Fruit fly (Drosophila melanogaster) whole organism, embryonic: Measurements from ENCODE around the gene shf.

Experiments
- BEAF-32 ChIP-seq: fragments of 200-800 bp; sonication (Bioruptor generic); optimal IDR thresholded peaks from 3 replicates; lab custom pipeline; 2017; ENCODE audit warnings: missing biosample characterization, missing genetic modification characterization, mild to moderate bottlenecking, moderate library complexity, missing genetic modification reagents
- CG10147 ChIP-seq: fragments of 200-800 bp; sonication (Bioruptor generic); optimal IDR thresholded peaks from 2 replicates; lab custom pipeline; 2019; ENCODE audit warnings: missing biosample characterization, mild to moderate bottlenecking, missing genetic modification characterization, moderate library complexity
- CG10654 ChIP-seq: fragments of 200-800 bp; sonication (Bioruptor generic); optimal IDR thresholded peaks from 2 replicates; lab custom pipeline; 2016; ENCODE audit warnings: missing biosample characterization, missing genetic modification characterization
- CG11093 ChIP-seq: fragments of 200-800 bp; sonication (Bioruptor generic); IDR thresholded peaks from 3 replicates; pipeline ENCODE4 v1.3.6; 2022; ENCODE audit warnings: missing biosample characterization, missing genetic modification characterization
- CG12391 ChIP-seq: fragments of 200-800 bp; sonication (Bioruptor generic); optimal IDR thresholded peaks from 3 replicates; lab custom pipeline; 2018; ENCODE audit warnings: missing biosample characterization, mild to moderate bottlenecking, missing genetic modification characterization, moderate library complexity
- CG14014 ChIP-seq: fragments of 200-800 bp; sonication (Bioruptor generic); IDR thresholded peaks from 2 replicates; pipeline ENCODE4 v1.3.6; 2022; ENCODE audit warnings: missing biosample characterization, missing genetic modification characterization
- CG17186 ChIP-seq: fragments of 200-800 bp; sonication (Bioruptor generic); optimal IDR thresholded peaks from 3 replicates; lab custom pipeline; 2017; ENCODE audit warnings: missing biosample characterization, missing genetic modification reagents, missing genetic modification characterization
- CG17328 ChIP-seq: fragments of 200-800 bp; sonication (Bioruptor generic); IDR thresholded peaks from 2 replicates; pipeline ENCODE4 v1.3.6; 2022; ENCODE audit warnings: missing biosample characterization, missing genetic modification characterization
- CG17359 ChIP-seq: fragments of 200-800 bp; sonication (Bioruptor generic); optimal IDR thresholded peaks from 3 replicates; lab custom pipeline; 2018; ENCODE audit warnings: missing biosample characterization, mild to moderate bottlenecking, missing genetic modification characterization, moderate library complexity
- CG30403 ChIP-seq: fragments of 200-800 bp; sonication (Bioruptor generic); optimal IDR thresholded peaks from 3 replicates; lab custom pipeline; 2016; ENCODE audit warnings: missing biosample characterization, missing genetic modification characterization
- CG31365 ChIP-seq: fragments of 200-800 bp; sonication (Bioruptor generic); optimal IDR thresholded peaks from 2 replicates; lab custom pipeline; 2018; ENCODE audit warnings: missing biosample characterization, mild to moderate bottlenecking, missing genetic modification characterization
- CG4820 ChIP-seq: fragments of 200-800 bp; sonication (Bioruptor generic); optimal IDR thresholded peaks from 3 replicates; lab custom pipeline; 2016; ENCODE audit warnings: missing biosample characterization, missing genetic modification characterization
- CG5180 ChIP-seq: fragments of 200-800 bp; sonication (Bioruptor generic); optimal IDR thresholded peaks from 3 replicates; lab custom pipeline; 2017; ENCODE audit warnings: missing biosample characterization, missing genetic modification characterization, mild to moderate bottlenecking, moderate library complexity, missing genetic modification reagents
- CG7372 ChIP-seq: fragments of 200-800 bp; sonication (Bioruptor generic); IDR thresholded peaks from 2 replicates; pipeline ENCODE4 v1.3.6; 2022; ENCODE audit warnings: missing biosample characterization, missing genetic modification characterization
- CG8765 ChIP-seq: fragments of 200-800 bp; sonication (Bioruptor generic); IDR thresholded peaks from 2 replicates; pipeline ENCODE4 v1.3.6; 2022; ENCODE audit warnings: missing biosample characterization, missing genetic modification characterization
- CrebB ChIP-seq: fragments of 200-800 bp; sonication (Bioruptor generic); optimal IDR thresholded peaks from 3 replicates; lab custom pipeline; 2018; ENCODE audit warnings: missing biosample characterization, mild to moderate bottlenecking, missing genetic modification characterization
- Dref ChIP-seq: fragments of 200-800 bp; sonication (Bioruptor generic); IDR thresholded peaks from 2 replicates; pipeline ENCODE4 v1.3.6; 2022; ENCODE audit warnings: missing biosample characterization, missing genetic modification characterization
- Ets65A ChIP-seq: fragments of 200-800 bp; sonication (Bioruptor generic); peaks from one replicate; lab custom pipeline; 2016; ENCODE audit warnings: missing biosample characterization, missing genetic modification characterization
- HLH4C ChIP-seq: fragments of 200-800 bp; sonication (Bioruptor generic); IDR thresholded peaks from 3 replicates; pipeline ENCODE4 v1.3.6; 2022; ENCODE audit warnings: missing biosample characterization, missing genetic modification characterization; ENCODE audit not compliant: partially characterized antibody
- MTF-1 ChIP-seq: fragments of 200-800 bp; sonication (Bioruptor generic); optimal IDR thresholded peaks from 2 replicates; lab custom pipeline; 2018; ENCODE audit warnings: missing biosample characterization, mild to moderate bottlenecking, missing genetic modification characterization, borderline replicate concordance
- Med ChIP-seq: fragments of 200-800 bp; sonication (Bioruptor generic); peaks from one replicate; lab custom pipeline; 2016; ENCODE audit warnings: missing biosample characterization, missing genetic modification characterization, mild to moderate bottlenecking, inconsistent platforms, moderate library complexity
- Mrtf ChIP-seq: fragments of 200-800 bp; sonication (Bioruptor generic); IDR thresholded peaks from 3 replicates; pipeline ENCODE4 v1.3.6; 2022; ENCODE audit warnings: missing biosample characterization, missing genetic modification characterization
- Myb ChIP-seq: fragments of 200-800 bp; sonication (Bioruptor generic); optimal IDR thresholded peaks from 2 replicates; lab custom pipeline; 2016; ENCODE audit warnings: missing biosample characterization, missing genetic modification characterization
- Opbp ChIP-seq: fragments of 200-800 bp; sonication (Bioruptor generic); IDR thresholded peaks from 3 replicates; pipeline ENCODE4 v1.3.6; 2022; ENCODE audit warnings: missing biosample characterization, missing genetic modification characterization; ENCODE audit not compliant: partially characterized antibody
- Spps ChIP-seq: fragments of 200-800 bp; sonication (Bioruptor generic); optimal IDR thresholded peaks from 2 replicates; lab custom pipeline; 2018; ENCODE audit warnings: missing biosample characterization, mild to moderate bottlenecking, missing genetic modification characterization
- Sry-β ChIP-seq: fragments of 200-800 bp; sonication (Bioruptor generic); optimal IDR thresholded peaks from 2 replicates; lab custom pipeline; 2018; ENCODE audit warnings: missing biosample characterization, mild to moderate bottlenecking, missing genetic modification characterization, moderate library complexity
- Sry-δ ChIP-seq: fragments of 200-800 bp; sonication (Bioruptor generic); optimal IDR thresholded peaks from 2 replicates; lab custom pipeline; 2016; ENCODE audit warnings: missing biosample characterization, missing genetic modification characterization
- Trl ChIP-seq, 3 experiments: fragments of >200 bp in 2 of 3; fragments of 200-800 bp in 1 of 3; sonication (Bioruptor generic) in 1 of 3; optimal IDR thresholded peaks; 2 replicates in 1 of 3; 3 replicates in 2 of 3; lab custom pipeline; 2016 to 2017; ENCODE audit warnings: missing biosample characterization in 1 of 3, missing genetic modification characterization in 1 of 3
- YL-1 ChIP-seq: fragments of 200-800 bp; sonication (Bioruptor generic); optimal IDR thresholded peaks from 3 replicates; lab custom pipeline; 2017; ENCODE audit warnings: missing biosample characterization, mild to moderate bottlenecking, missing genetic modification characterization
- bigmax ChIP-seq: fragments of 200-800 bp; sonication (Bioruptor generic); optimal IDR thresholded peaks from 2 replicates; lab custom pipeline; 2018; ENCODE audit warnings: missing biosample characterization, mild to moderate bottlenecking, missing genetic modification characterization
- cg ChIP-seq: fragments of 200-800 bp; sonication (Bioruptor generic); optimal IDR thresholded peaks from 3 replicates; lab custom pipeline; 2019; ENCODE audit warnings: missing biosample characterization, mild to moderate bottlenecking, missing genetic modification characterization, moderate library complexity
- chif ChIP-seq, 2 experiments: fragments of 200-800 bp; sonication (Bioruptor generic); optimal IDR thresholded peaks; 3 replicates each; lab custom pipeline; 2016; ENCODE audit warnings: missing biosample characterization in 2 of 2, missing genetic modification characterization in 2 of 2
- chinmo ChIP-seq: fragments of 200-800 bp; sonication (Bioruptor generic); IDR thresholded peaks from 4 replicates; pipeline ENCODE4 v1.3.6; 2022; ENCODE audit warnings: missing biosample characterization, missing genetic modification characterization; ENCODE audit not compliant: partially characterized antibody
- en ChIP-seq: fragments of 200-800 bp; sonication (Bioruptor generic); optimal IDR thresholded peaks from 2 replicates; lab custom pipeline; 2016; ENCODE audit warnings: missing biosample characterization, missing genetic modification characterization
- gfzf ChIP-seq: fragments of 200-800 bp; sonication (Bioruptor generic); optimal IDR thresholded peaks from 2 replicates; lab custom pipeline; 2016; ENCODE audit warnings: missing biosample characterization, mild to moderate bottlenecking, missing genetic modification characterization, moderate library complexity
- ham ChIP-seq: fragments of 200-800 bp; sonication (Bioruptor generic); IDR thresholded peaks from 2 replicates; pipeline ENCODE4 v1.3.6; 2022; ENCODE audit warnings: missing biosample characterization, missing genetic modification characterization
- hbn ChIP-seq: fragments of 200-800 bp; sonication (Bioruptor generic); IDR thresholded peaks from 2 replicates; pipeline ENCODE4 v1.3.6; 2022; ENCODE audit warnings: missing biosample characterization, missing genetic modification characterization; ENCODE audit not compliant: partially characterized antibody
- hth ChIP-seq: fragments of >200 bp; optimal IDR thresholded peaks from 2 replicates; lab custom pipeline; 2017; ENCODE audit warnings: inconsistent platforms
- ind ChIP-seq: fragments of 200-800 bp; sonication (Bioruptor generic); optimal IDR thresholded peaks from 3 replicates; lab custom pipeline; 2016; ENCODE audit warnings: missing biosample characterization, missing genetic modification characterization
- jigr1 ChIP-seq: fragments of 200-800 bp; sonication (Bioruptor generic); IDR thresholded peaks from 3 replicates; pipeline ENCODE4 v1.3.6; 2022; ENCODE audit warnings: missing biosample characterization, missing genetic modification characterization
- jing ChIP-seq: fragments of 200-800 bp; sonication (Bioruptor generic); optimal IDR thresholded peaks from 2 replicates; lab custom pipeline; 2018; ENCODE audit warnings: missing biosample characterization, mild to moderate bottlenecking, missing genetic modification characterization
- nmo ChIP-seq: fragments of 200-800 bp; sonication (Bioruptor generic); optimal IDR thresholded peaks from 2 replicates; lab custom pipeline; 2018; ENCODE audit warnings: missing biosample characterization, mild to moderate bottlenecking, missing genetic modification characterization, moderate library complexity
- org-1 ChIP-seq: fragments of 200-800 bp; sonication (Bioruptor generic); optimal IDR thresholded peaks from 2 replicates; lab custom pipeline; 2017; ENCODE audit warnings: missing biosample characterization, missing genetic modification characterization
- rib ChIP-seq: fragments of 200-800 bp; sonication (Bioruptor generic); IDR thresholded peaks from 2 replicates; pipeline ENCODE4 v1.3.6; 2022; ENCODE audit warnings: missing biosample characterization, missing genetic modification characterization
- row ChIP-seq: fragments of 200-800 bp; sonication (Bioruptor generic); IDR thresholded peaks from 3 replicates; pipeline ENCODE4 v1.3.6; 2022; ENCODE audit warnings: missing biosample characterization, missing genetic modification characterization
- sens ChIP-seq: fragments of 200-800 bp; sonication (Bioruptor generic); peaks from one replicate; lab custom pipeline; 2016; ENCODE audit warnings: missing biosample characterization, missing genetic modification characterization
- so ChIP-seq: fragments of 200-800 bp; sonication (Bioruptor generic); IDR thresholded peaks from 3 replicates; pipeline ENCODE4 v1.3.6; 2022; ENCODE audit warnings: missing biosample characterization, missing genetic modification characterization
- ssp ChIP-seq: fragments of 200-800 bp; sonication (Bioruptor generic); IDR thresholded peaks from 2 replicates; pipeline ENCODE4 v1.3.6; 2022; ENCODE audit warnings: missing biosample characterization, missing genetic modification characterization
- unc-4 ChIP-seq: fragments of 200-800 bp; sonication (Bioruptor generic); IDR thresholded peaks from 2 replicates; pipeline ENCODE4 v1.3.6; 2022; ENCODE audit warnings: missing biosample characterization, missing genetic modification characterization; ENCODE audit not compliant: partially characterized antibody
- usp ChIP-seq: fragments of >200 bp; optimal IDR thresholded peaks from 2 replicates; lab custom pipeline; 2017; ENCODE audit warnings: missing biosample characterization, missing genetic modification characterization
- vvl ChIP-seq: fragments of 200-800 bp; sonication (Bioruptor generic); IDR thresholded peaks from 2 replicates; pipeline ENCODE4 v1.3.6; 2022; ENCODE audit warnings: missing biosample characterization, missing genetic modification characterization
- zfh1 ChIP-seq: fragments of 200-800 bp; sonication (Bioruptor generic); IDR thresholded peaks from 3 replicates; pipeline ENCODE4 v1.3.6; 2022; ENCODE audit warnings: missing biosample characterization, missing genetic modification characterization

shf gene

dm6 chrX:6779609-6780139, at the start of gene shf:
TSS of gene shf (minus strand) at chrX:6779659.
- no peak for TF ChIP-seq CG17359 (tag; lab: Kevin White, UChicago)
- peak; percentile 34; the same call in 1 of the 3 replicates for TF ChIP-seq so
- no peak for TF ChIP-seq ind (GFP tag; lab: Kevin White, UChicago)
- TF ChIP-seq hth (lab: Kevin White, UChicago), result no peak
- TF ChIP-seq row (GFP tag; lab: Robert Waterston, UW), result peak; percentile 63
- TF ChIP-seq rib (GFP tag; lab: Robert Waterston, UW), result no peak
- peak; percentile 15 for TF ChIP-seq Med (GFP tag; lab: Kevin White, UChicago)
- TF ChIP-seq cg, result no peak
- TF ChIP-seq Spps (tag; lab: Kevin White, UChicago), result no peak
- peak; percentile 98 for TF ChIP-seq CG5180
- no peak for TF ChIP-seq CG12391 (tag; lab: Kevin White, UChicago)
- no peak for TF ChIP-seq MTF-1 (GFP tag; lab: Kevin White, UChicago)
- TF ChIP-seq CG10147 (GFP tag; lab: Kevin White, UChicago), result no peak
- TF ChIP-seq ssp (GFP tag; lab: Robert Waterston, UW), result no peak
- peak; percentile 90 for TF ChIP-seq Sry-β (GFP tag; lab: Kevin White, UChicago)
- 0 out of 4 replicates have a peak, but pooled peaks have one; percentile 29 for TF ChIP-seq chinmo (GFP tag; lab: Robert Waterston, UW)
- TF ChIP-seq CG14014 (GFP tag; lab: Robert Waterston, UW), result no peak
- peak; percentile 64 for TF ChIP-seq Ets65A (GFP tag; lab: Kevin White, UChicago)
- no peak for TF ChIP-seq jing (GFP tag; lab: Kevin White, UChicago)
- no peak for TF ChIP-seq Mrtf (GFP tag; lab: Robert Waterston, UW)
- TF ChIP-seq CG4820 (GFP tag; lab: Kevin White, UChicago), result no peak
- no peak for TF ChIP-seq jigr1 (GFP tag; lab: Robert Waterston, UW)
- TF ChIP-seq Trl (optimal IDR thresholded peaks at IDR 0.05; lab: Kevin White, UChicago), result peak; percentile 43 to 54
- TF ChIP-seq Trl (GFP tag; optimal IDR thresholded peaks at IDR 0.05; lab: Kevin White, UChicago), result no peak
- no peak for TF ChIP-seq ham (GFP tag; lab: Robert Waterston, UW)
- TF ChIP-seq CrebB, result no peak
- TF ChIP-seq sens (GFP tag; lab: Kevin White, UChicago), result peak; percentile 49
- no peak for TF ChIP-seq CG11093
- TF ChIP-seq Myb (GFP tag; lab: Kevin White, UChicago), result no peak
- TF ChIP-seq CG8765 (GFP tag; lab: Robert Waterston, UW), result no peak
- no peak for TF ChIP-seq CG10654 (GFP tag; lab: Kevin White, UChicago)
- 0 out of 2 replicates have a peak, but pooled peaks have one; percentile 20 for TF ChIP-seq vvl (GFP tag; lab: Robert Waterston, UW)
- TF ChIP-seq chif (GFP tag; optimal IDR thresholded peaks at IDR 0.05; lab: Kevin White, UChicago), result no peak
- no peak for TF ChIP-seq CG7372 (GFP tag; lab: Robert Waterston, UW)
- 0 out of 3 replicates have a peak, but pooled peaks have one; percentile 4 for TF ChIP-seq zfh1
- no peak for TF ChIP-seq nmo (GFP tag; lab: Kevin White, UChicago)
- no peak for TF ChIP-seq org-1 (GFP tag; lab: Kevin White, UChicago)
- TF ChIP-seq CG30403 (GFP tag; lab: Kevin White, UChicago), result peak; percentile 25

dm6 chrX:6824203-6824602, 44.7 kb upstream of the shf start, which contains the start of gene nonC:
TSS of gene nonC (plus strand) at chrX:6824496.
- no peak for TF ChIP-seq en (GFP tag; lab: Kevin White, UChicago)
- TF ChIP-seq Dref (GFP tag; lab: Robert Waterston, UW), result peak; percentile 67
- TF ChIP-seq Opbp (GFP tag; lab: Robert Waterston, UW), result peak; percentile 76
- peak; percentile 80 for TF ChIP-seq hbn (GFP tag; lab: Robert Waterston, UW)
- TF ChIP-seq unc-4, result peak; percentile 81
- peak; percentile 51 for TF ChIP-seq gfzf (GFP tag; lab: Kevin White, UChicago)
- TF ChIP-seq Sry-δ (GFP tag; lab: Kevin White, UChicago), result peak; percentile 81
- no peak for TF ChIP-seq usp (GFP tag; lab: Kevin White, UChicago)
- TF ChIP-seq YL-1 (GFP tag; lab: Kevin White, UChicago), result peak; percentile 28
- peak; percentile 82 for TF ChIP-seq CG17186 (GFP tag; lab: Kevin White, UChicago)
- TF ChIP-seq CG31365 (tag; lab: Kevin White, UChicago), result no peak
- TF ChIP-seq CG17328, result no peak
- peak; percentile 90 for TF ChIP-seq HLH4C (GFP tag; lab: Robert Waterston, UW)
- peak; percentile 90 for TF ChIP-seq BEAF-32 (GFP tag; lab: Kevin White, UChicago)
- no peak for TF ChIP-seq bigmax (GFP tag; lab: Kevin White, UChicago)
